Fruit fly (Drosophila melanogaster) whole organism, embryonic: ENCODE data around the gene CG9173.

ENCODE experiments used
- ATbp ChIP-seq: fragments of 200-800 bp; sonication (Bioruptor generic); optimal IDR thresholded peaks from 2 replicates; lab custom pipeline; 2017; ENCODE audit warnings: missing biosample characterization, mild to moderate bottlenecking, missing genetic modification characterization, missing genetic modification reagents
- Aef1 ChIP-seq: fragments of 200-800 bp; sonication (Bioruptor generic); IDR thresholded peaks from 3 replicates; pipeline ENCODE4 v1.3.6; 2022; ENCODE audit warnings: missing biosample characterization, missing genetic modification characterization
- CG10147 ChIP-seq: fragments of 200-800 bp; sonication (Bioruptor generic); optimal IDR thresholded peaks from 2 replicates; lab custom pipeline; 2019; ENCODE audit warnings: missing biosample characterization, mild to moderate bottlenecking, missing genetic modification characterization, moderate library complexity
- CG12659 ChIP-seq: fragments of 200-800 bp; sonication (Bioruptor generic); optimal IDR thresholded peaks from 3 replicates; lab custom pipeline; 2017; ENCODE audit warnings: mild to moderate bottlenecking, missing biosample characterization, missing genetic modification reagents, missing genetic modification characterization
- CG12769 ChIP-seq: fragments of 200-800 bp; sonication (Bioruptor generic); optimal IDR thresholded peaks from 2 replicates; lab custom pipeline; 2019; ENCODE audit warnings: missing biosample characterization, mild to moderate bottlenecking, missing genetic modification characterization, moderate library complexity
- CG13894 ChIP-seq: fragments of 200-800 bp; sonication (Bioruptor generic); optimal IDR thresholded peaks from 3 replicates; lab custom pipeline; 2018; ENCODE audit warnings: missing biosample characterization, mild to moderate bottlenecking, missing genetic modification characterization, moderate library complexity
- CG14667 ChIP-seq: fragments of 200-800 bp; sonication (Bioruptor generic); IDR thresholded peaks from 2 replicates; pipeline ENCODE4 v1.3.6; 2022; ENCODE audit warnings: missing biosample characterization, missing genetic modification characterization
- CG14860 ChIP-seq: fragments of 200-800 bp; sonication (Bioruptor generic); IDR thresholded peaks from 3 replicates; pipeline ENCODE4 v1.3.6; 2022; ENCODE audit warnings: missing biosample characterization, missing genetic modification characterization; ENCODE audit not compliant: partially characterized antibody
- CG15011 ChIP-seq: fragments of 200-800 bp; sonication (Bioruptor generic); optimal IDR thresholded peaks from 3 replicates; lab custom pipeline; 2018; ENCODE audit warnings: missing biosample characterization, mild to moderate bottlenecking, missing genetic modification characterization
- CG15269 ChIP-seq: fragments of 200-800 bp; sonication (Bioruptor generic); optimal IDR thresholded peaks from 2 replicates; lab custom pipeline; 2018; ENCODE audit warnings: missing biosample characterization, mild to moderate bottlenecking, missing genetic modification characterization, moderate library complexity
- CG17359 ChIP-seq: fragments of 200-800 bp; sonication (Bioruptor generic); optimal IDR thresholded peaks from 3 replicates; lab custom pipeline; 2018; ENCODE audit warnings: missing biosample characterization, mild to moderate bottlenecking, missing genetic modification characterization, moderate library complexity
- CG18262 ChIP-seq: fragments of 200-800 bp; optimal IDR thresholded peaks from 3 replicates; lab custom pipeline; 2019; ENCODE audit warnings: missing biosample characterization, mild to moderate bottlenecking, missing genetic modification characterization, moderate library complexity
- CG1832 ChIP-seq: fragments of 200-800 bp; sonication (Bioruptor generic); optimal IDR thresholded peaks from 2 replicates; lab custom pipeline; 2017; ENCODE audit warnings: missing biosample characterization, mild to moderate bottlenecking, missing genetic modification characterization, inconsistent platforms
- CG2199 ChIP-seq: fragments of 200-800 bp; sonication (Bioruptor generic); IDR thresholded peaks from 3 replicates; pipeline ENCODE4 v1.3.6; 2022; ENCODE audit warnings: missing biosample characterization, missing genetic modification characterization
- CG30020 ChIP-seq: fragments of 200-800 bp; optimal IDR thresholded peaks from 2 replicates; lab custom pipeline; 2019; ENCODE audit warnings: missing biosample characterization, mild to moderate bottlenecking, missing genetic modification characterization, moderate library complexity
- CG31441 ChIP-seq: fragments of 200-800 bp; sonication (Bioruptor generic); IDR thresholded peaks from 2 replicates; pipeline ENCODE4 v1.3.6; 2022; ENCODE audit warnings: missing biosample characterization, missing genetic modification characterization
- CG3407 ChIP-seq: fragments of 200-800 bp; sonication (Bioruptor generic); optimal IDR thresholded peaks from 2 replicates; lab custom pipeline; 2018; ENCODE audit warnings: missing biosample characterization, mild to moderate bottlenecking, missing genetic modification characterization
- CG42726 ChIP-seq: fragments of 200-800 bp; sonication (Bioruptor generic); IDR thresholded peaks from 2 replicates; pipeline ENCODE4 v1.3.6; 2022; ENCODE audit warnings: missing biosample characterization, missing genetic modification characterization; ENCODE audit not compliant: partially characterized antibody
- CG7271 ChIP-seq: fragments of 200-800 bp; sonication (Bioruptor generic); optimal IDR thresholded peaks from 2 replicates; lab custom pipeline; 2018; ENCODE audit warnings: missing biosample characterization, mild to moderate bottlenecking, missing genetic modification characterization, moderate library complexity
- CG8359 ChIP-seq: fragments of 200-800 bp; sonication (Bioruptor generic); optimal IDR thresholded peaks from 2 replicates; lab custom pipeline; 2017; ENCODE audit warnings: missing biosample characterization, mild to moderate bottlenecking, missing genetic modification characterization, borderline replicate concordance
- CG9609 ChIP-seq: fragments of 200-800 bp; sonication (Bioruptor generic); optimal IDR thresholded peaks from 3 replicates; lab custom pipeline; 2016; ENCODE audit warnings: missing biosample characterization, missing genetic modification characterization
- CTCF ChIP-seq: fragments of 200-800 bp; sonication (Bioruptor generic); optimal IDR thresholded peaks from 2 replicates; lab custom pipeline; 2017; ENCODE audit warnings: missing biosample characterization, mild to moderate bottlenecking, missing genetic modification characterization, moderate library complexity
- E2f2 ChIP-seq: fragments of 200-800 bp; sonication (Bioruptor generic); IDR thresholded peaks from 2 replicates; pipeline ENCODE4 v1.3.6; 2022; ENCODE audit warnings: missing biosample characterization, missing genetic modification characterization
- Gsc ChIP-seq: fragments of 200-800 bp; sonication (Bioruptor generic); IDR thresholded peaks from 2 replicates; pipeline ENCODE4 v1.3.6; 2022; ENCODE audit warnings: missing biosample characterization, missing genetic modification characterization
- HmgZ ChIP-seq: fragments of 200-800 bp; sonication (Bioruptor generic); optimal IDR thresholded peaks from 2 replicates; lab custom pipeline; 2018; ENCODE audit warnings: missing biosample characterization, mild to moderate bottlenecking, missing genetic modification characterization
- Hr51 ChIP-seq, 2 experiments: fragments of 200-800 bp; sonication (Bioruptor generic); optimal IDR thresholded peaks; 2 replicates in 1 of 2; 3 replicates in 1 of 2; lab custom pipeline; 2016 to 2018; ENCODE audit warnings: missing biosample characterization in 2 of 2, missing genetic modification characterization in 2 of 2, mild to moderate bottlenecking in 1 of 2, moderate library complexity in 1 of 2
- Nf-YC ChIP-seq: fragments of 200-800 bp; optimal IDR thresholded peaks from 3 replicates; lab custom pipeline; 2019; ENCODE audit warnings: missing biosample characterization, mild to moderate bottlenecking, missing genetic modification characterization, moderate library complexity
- Rfx ChIP-seq: fragments of 200-800 bp; sonication (Bioruptor generic); IDR thresholded peaks from 2 replicates; pipeline ENCODE4 v1.3.6; 2022; ENCODE audit warnings: missing biosample characterization, missing genetic modification characterization
- Scr ChIP-seq: fragments of 200-800 bp; sonication (Bioruptor generic); IDR thresholded peaks from 2 replicates; pipeline ENCODE4 v1.3.6; 2022; ENCODE audit warnings: missing biosample characterization, missing genetic modification characterization; ENCODE audit not compliant: partially characterized antibody
- Tbp ChIP-seq: fragments of >200 bp; optimal IDR thresholded peaks from 2 replicates; lab custom pipeline; 2018; ENCODE audit warnings: missing biosample characterization, missing genetic modification characterization
- abd-A ChIP-seq: fragments of 200-800 bp; sonication (Bioruptor generic); optimal IDR thresholded peaks from 3 replicates; lab custom pipeline; 2019; ENCODE audit warnings: missing biosample characterization, mild to moderate bottlenecking, missing genetic modification characterization, moderate library complexity
- amos ChIP-seq: fragments of 200-800 bp; sonication (Bioruptor generic); IDR thresholded peaks from 2 replicates; pipeline ENCODE4 v1.3.6; 2022; ENCODE audit warnings: missing biosample characterization, missing genetic modification characterization; ENCODE audit not compliant: partially characterized antibody
- cad ChIP-seq: fragments of >200 bp; optimal IDR thresholded peaks from 2 replicates; lab custom pipeline; 2017; ENCODE audit warnings: missing biosample characterization, missing genetic modification characterization
- caup ChIP-seq: fragments of 200-800 bp; sonication (Bioruptor generic); optimal IDR thresholded peaks from 3 replicates; lab custom pipeline; 2017; ENCODE audit warnings: missing biosample characterization, mild to moderate bottlenecking, missing genetic modification characterization, moderate library complexity; ENCODE audit not compliant: severe bottlenecking
- crol ChIP-seq: fragments of 200-800 bp; sonication (Bioruptor generic); IDR thresholded peaks from 2 replicates; pipeline ENCODE4 v1.3.6; 2022; ENCODE audit warnings: missing biosample characterization, missing genetic modification characterization
- ems ChIP-seq: fragments of 200-800 bp; sonication (Bioruptor generic); optimal IDR thresholded peaks from 3 replicates; lab custom pipeline; 2016; ENCODE audit warnings: missing biosample characterization, missing genetic modification characterization
- eyg ChIP-seq: fragments of 200-800 bp; sonication (Bioruptor generic); optimal IDR thresholded peaks from 3 replicates; lab custom pipeline; 2016; ENCODE audit warnings: missing biosample characterization, missing genetic modification characterization
- gce ChIP-seq: fragments of 200-800 bp; sonication (Bioruptor generic); IDR thresholded peaks from 3 replicates; pipeline ENCODE4 v1.3.6; 2022; ENCODE audit warnings: missing biosample characterization, missing genetic modification characterization
- gfzf ChIP-seq: fragments of 200-800 bp; sonication (Bioruptor generic); optimal IDR thresholded peaks from 2 replicates; lab custom pipeline; 2016; ENCODE audit warnings: missing biosample characterization, mild to moderate bottlenecking, missing genetic modification characterization, moderate library complexity
- kni ChIP-seq: fragments of 200-800 bp; sonication (Bioruptor generic); optimal IDR thresholded peaks from 3 replicates; lab custom pipeline; 2017; ENCODE audit warnings: mild to moderate bottlenecking, missing biosample characterization, missing genetic modification reagents, missing genetic modification characterization
- nerfin-2 ChIP-seq: fragments of 200-800 bp; sonication (Bioruptor generic); IDR thresholded peaks from 2 replicates; pipeline ENCODE4 v1.3.6; 2022; ENCODE audit warnings: missing biosample characterization, missing genetic modification characterization; ENCODE audit not compliant: partially characterized antibody
- sim ChIP-seq: fragments of 200-800 bp; sonication (Bioruptor generic); IDR thresholded peaks from 2 replicates; pipeline ENCODE4 v1.3.6; 2022; ENCODE audit warnings: missing biosample characterization, missing genetic modification characterization
- stc ChIP-seq: fragments of 200-800 bp; sonication (Bioruptor generic); IDR thresholded peaks from 2 replicates; pipeline ENCODE4 v1.3.6; 2022; ENCODE audit warnings: missing biosample characterization, missing genetic modification characterization
- zen ChIP-seq: fragments of 200-800 bp; sonication (Bioruptor generic); optimal IDR thresholded peaks from 3 replicates; lab custom pipeline; 2018; ENCODE audit warnings: missing biosample characterization, mild to moderate bottlenecking, missing genetic modification characterization, moderate library complexity
- zen2 ChIP-seq: fragments of 200-800 bp; sonication (Bioruptor generic); IDR thresholded peaks from 3 replicates; pipeline ENCODE4 v1.3.6; 2022; ENCODE audit warnings: missing biosample characterization, missing genetic modification characterization; ENCODE audit not compliant: partially characterized antibody
- zf30C ChIP-seq: fragments of 200-800 bp; sonication (Bioruptor generic); optimal IDR thresholded peaks from 3 replicates; lab custom pipeline; 2018; ENCODE audit warnings: missing biosample characterization, mild to moderate bottlenecking, missing genetic modification characterization

The CG9173 gene

DNA sequence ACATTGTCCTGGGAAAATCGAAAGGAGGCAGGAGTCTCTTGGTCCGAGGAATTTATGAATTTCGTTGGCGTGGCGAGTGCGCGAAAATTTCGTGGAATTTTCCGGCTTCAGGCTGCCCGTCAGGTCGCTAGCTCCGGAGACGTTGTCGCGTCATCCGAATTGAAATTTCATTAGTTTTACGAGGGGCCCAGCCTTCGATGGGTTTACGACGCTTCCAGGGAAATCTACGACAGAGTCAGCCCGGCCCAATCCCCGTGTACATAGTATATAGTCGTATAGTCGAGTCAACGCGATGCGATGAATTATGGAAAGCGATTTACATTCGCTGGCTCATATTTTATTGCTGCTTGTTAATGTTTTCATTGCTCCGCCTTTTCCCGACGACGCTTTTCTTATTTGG is 18.7 kb downstream of the CG9173 start:
- TF ChIP-seq CG15269 (no peak), CG10147 (GFP tag; lab: Kevin White, UChicago) (no peak), CG7271 (peak; percentile 21), zen (tag; lab: Kevin White, UChicago) (peak; percentile 67), CG2199 (GFP tag; lab: Robert Waterston, UW) (no peak), cad (GFP tag; lab: Kevin White, UChicago) (peak; percentile 90)
- TF ChIP-seq, all 482 proteins: peak for 3

DNA sequence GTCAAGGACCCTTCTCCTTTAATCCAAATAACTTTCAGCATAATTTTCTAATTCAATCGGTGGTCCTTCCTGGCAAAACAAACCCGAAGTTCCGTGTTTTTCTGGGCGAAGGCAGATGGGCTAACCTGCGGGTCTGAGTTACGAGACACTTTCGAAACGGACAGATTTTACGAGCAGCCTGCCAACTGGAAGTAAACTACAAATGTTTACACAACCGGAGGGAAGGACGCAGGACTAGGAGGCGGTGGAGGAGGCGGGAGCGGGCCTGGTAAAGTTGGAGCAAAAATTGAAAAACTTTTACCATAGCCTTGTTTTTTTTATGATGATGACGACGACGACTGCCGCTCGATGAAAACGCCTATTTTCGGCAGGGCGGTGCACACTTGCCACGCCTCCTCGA is 21.1 kb downstream of the CG9173 start:
- TF ChIP-seq gfzf (GFP tag; lab: Kevin White, UChicago) (no peak), CG13894 (tag; lab: Kevin White, UChicago) (peak; percentile 56), eyg (GFP tag; lab: Kevin White, UChicago) (no peak), Rfx (GFP tag; lab: Robert Waterston, UW) (no peak), CG17359 (tag; lab: Kevin White, UChicago) (no peak), Tbp (GFP tag; lab: Kevin White, UChicago) (no peak), abd-A (tag; lab: Kevin White, UChicago) (peak; percentile 62), CG14667 (0 out of 2 replicates have a peak, but pooled peaks have one; percentile 6)
- TF ChIP-seq, all 482 proteins: peak for 3

DNA sequence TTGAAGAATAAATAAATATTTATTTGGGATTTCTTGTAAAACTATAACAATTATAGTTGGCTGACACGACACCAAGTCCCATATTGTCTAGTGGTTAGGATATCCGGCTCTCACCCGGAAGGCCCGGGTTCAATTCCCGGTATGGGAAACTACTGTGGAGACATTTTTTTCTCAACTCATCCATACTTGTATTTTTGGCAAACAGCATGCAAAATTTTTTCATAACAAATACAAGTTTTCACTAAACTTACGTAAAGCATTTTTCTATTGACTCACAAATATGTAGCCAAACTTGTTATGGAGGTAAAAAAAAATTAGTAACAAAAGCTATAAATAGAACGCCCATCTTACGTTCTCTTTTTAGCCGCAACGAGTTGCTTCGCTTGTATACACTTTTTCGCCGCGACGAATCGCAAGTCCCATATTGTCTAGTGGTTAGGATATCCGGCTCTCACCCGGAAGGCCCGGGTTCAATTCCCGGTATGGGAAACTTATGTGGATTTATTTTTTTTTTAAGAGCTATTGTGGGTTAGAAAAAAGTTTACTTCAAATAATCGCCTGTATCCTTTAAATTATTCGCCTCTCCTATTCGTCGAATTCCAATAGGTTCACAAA is 21.8 kb downstream of the CG9173 start:
- peak; percentile 56; the same call in 2 of the 3 replicates for TF ChIP-seq CG14860 (GFP tag; lab: Robert Waterston, UW)
- peak; percentile 14 for TF ChIP-seq CG18262 (tag; lab: Kevin White, UChicago)
- TF ChIP-seq Hr51 (GFP tag; optimal IDR thresholded peaks at IDR 0.05; lab: Kevin White, UChicago) = no peak
- TF ChIP-seq amos (GFP tag; lab: Robert Waterston, UW) = peak; percentile 60; the same call in 1 of the 2 replicates
- TF ChIP-seq sim (GFP tag; lab: Robert Waterston, UW) = no peak
- no peak for TF ChIP-seq ATbp (GFP tag; lab: Kevin White, UChicago)
- TF ChIP-seq CTCF (GFP tag; lab: Kevin White, UChicago) = no peak
- no peak for TF ChIP-seq CG15011 (GFP tag; lab: Kevin White, UChicago)
- TF ChIP-seq Nf-YC (tag; lab: Kevin White, UChicago) = no peak
- TF ChIP-seq CG1832 = no peak
- no peak for TF ChIP-seq CG31441
- peak; percentile 20; the same call in 1 of the 2 replicates for TF ChIP-seq stc
- TF ChIP-seq kni (GFP tag; lab: Kevin White, UChicago) = no peak
- 0 out of 2 replicates have a peak, but pooled peaks have one; percentile 48 for TF ChIP-seq nerfin-2
- TF ChIP-seq gce = no peak
- peak; percentile 33 for TF ChIP-seq CG12769 (tag; lab: Kevin White, UChicago)
- TF ChIP-seq CG30020 (tag; lab: Kevin White, UChicago) = no peak
- TF ChIP-seq ems (GFP tag; lab: Kevin White, UChicago) = no peak
- no peak for TF ChIP-seq CG9609 (GFP tag; lab: Kevin White, UChicago)
- TF ChIP-seq zf30C = no peak
- no peak for TF ChIP-seq CG8359 (GFP tag; lab: Kevin White, UChicago)
- peak; percentile 38 for TF ChIP-seq CG42726
- TF ChIP-seq Scr (GFP tag; lab: Robert Waterston, UW) = peak; percentile 72
- TF ChIP-seq crol (GFP tag; lab: Robert Waterston, UW) = no peak
- TF ChIP-seq CG3407 (GFP tag; lab: Kevin White, UChicago) = no peak
- no peak for TF ChIP-seq Aef1
- no peak for TF ChIP-seq caup (GFP tag; lab: Kevin White, UChicago)
- no peak for TF ChIP-seq Gsc (GFP tag; lab: Robert Waterston, UW)
- TF ChIP-seq HmgZ (tag; lab: Kevin White, UChicago) = no peak
- no peak for TF ChIP-seq CG12659 (GFP tag; lab: Kevin White, UChicago)
- TF ChIP-seq E2f2 (GFP tag; lab: Robert Waterston, UW) = no peak
- TF ChIP-seq zen2 = peak; percentile 45; the same call in 1 of the 3 replicates
